Fruit fly (Drosophila melanogaster) whole organism, prepupa: ENCODE measurements around the gene Pdp1.
A peak's percentile ranks its signal among the peaks of the same experiment; 100 is the strongest.

Experiments used
- CG1621 ChIP-seq: fragments of 200-800 bp; sonication (Bioruptor generic); optimal IDR thresholded peaks from 3 replicates; lab custom pipeline; 2018; ENCODE audit warnings: missing biosample characterization, mild to moderate bottlenecking, missing genetic modification characterization
- CG6276 ChIP-seq: fragments of 200-800 bp; sonication (Bioruptor generic); optimal IDR thresholded peaks from 2 replicates; lab custom pipeline; 2017; ENCODE audit warnings: missing biosample characterization, mild to moderate bottlenecking, missing genetic modification characterization
- CG6808 ChIP-seq: fragments of 200-800 bp; sonication (Bioruptor generic); optimal IDR thresholded peaks from 3 replicates; lab custom pipeline; 2017; ENCODE audit warnings: missing biosample characterization, missing genetic modification characterization, mild to moderate bottlenecking, moderate library complexity, missing genetic modification reagents
- Eip78C ChIP-seq: fragments of 200-800 bp; sonication (Bioruptor generic); peaks from one replicate; lab custom pipeline; 2016; ENCODE audit warnings: missing biosample characterization, missing genetic modification characterization
- Hr4 ChIP-seq: fragments of 200-800 bp; sonication (Bioruptor generic); optimal IDR thresholded peaks from 3 replicates; lab custom pipeline; 2016; ENCODE audit warnings: missing biosample characterization, missing genetic modification characterization
- achi ChIP-seq: fragments of 200-800 bp; sonication (Bioruptor generic); optimal IDR thresholded peaks from 3 replicates; lab custom pipeline; 2016; ENCODE audit warnings: missing biosample characterization, missing genetic modification characterization
- dsx ChIP-seq: fragments of 200-800 bp; optimal IDR thresholded peaks from 3 replicates; lab custom pipeline; 2019; ENCODE audit warnings: missing biosample characterization, mild to moderate bottlenecking, missing genetic modification characterization, moderate library complexity; ENCODE audit not compliant: poor library complexity, severe bottlenecking
- fd85E ChIP-seq: fragments of 200-800 bp; sonication (Bioruptor generic); optimal IDR thresholded peaks from 3 replicates; lab custom pipeline; 2016; ENCODE audit warnings: missing biosample characterization, missing genetic modification characterization
- net ChIP-seq: fragments of 200-800 bp; sonication (Bioruptor generic); optimal IDR thresholded peaks from 3 replicates; lab custom pipeline; 2016; ENCODE audit warnings: missing biosample characterization, missing genetic modification characterization
- salr ChIP-seq, 2 experiments: fragments of 200-800 bp; sonication (Bioruptor generic); optimal IDR thresholded peaks; 3 replicates each; lab custom pipeline; 2016 to 2018; ENCODE audit warnings: missing biosample characterization in 2 of 2, missing genetic modification characterization in 2 of 2, mild to moderate bottlenecking in 1 of 2
- ss ChIP-seq, 2 experiments: fragments of 200-800 bp; sonication (Bioruptor generic); optimal IDR thresholded peaks; 2 replicates in 1 of 2; 3 replicates in 1 of 2; lab custom pipeline; 2017 to 2018; ENCODE audit warnings: mild to moderate bottlenecking in 2 of 2, missing biosample characterization in 2 of 2, missing genetic modification characterization in 2 of 2, moderate library complexity in 1 of 2

DNA sequence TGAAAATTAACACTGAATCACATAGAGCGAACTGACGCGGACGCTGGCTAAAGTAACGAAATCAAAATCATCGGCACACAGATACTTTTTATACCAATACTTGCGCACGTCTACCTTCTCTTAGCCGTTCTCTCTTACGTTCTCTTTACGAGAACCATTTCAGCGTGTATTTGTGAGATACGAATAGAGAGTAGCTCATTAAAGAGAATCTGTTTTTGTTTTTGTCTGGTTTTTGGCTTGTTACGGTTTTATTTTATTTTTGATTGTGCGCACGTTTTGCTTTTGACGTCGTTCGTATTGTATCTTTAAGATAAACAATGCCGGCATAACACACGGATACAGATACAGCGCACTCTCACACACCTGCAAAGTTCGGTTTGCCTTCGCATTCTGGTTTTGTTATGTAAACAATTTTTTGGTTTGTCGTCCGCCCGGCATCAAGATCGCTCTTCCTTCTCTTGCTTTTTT lies 61.8 kb downstream of the Pdp1 start:
- TF ChIP-seq Hr4 (GFP tag; lab: Kevin White, UChicago) (no peak), fd85E (GFP tag; lab: Kevin White, UChicago) (no peak), CG1621 (tag; lab: Kevin White, UChicago) (peak; percentile 5), achi (GFP tag; lab: Kevin White, UChicago) (no peak), Eip78C (GFP tag; lab: Kevin White, UChicago) (peak; percentile 24), dsx (peak; percentile 64), net (GFP tag; lab: Kevin White, UChicago) (peak; percentile 29), salr (GFP tag; optimal IDR thresholded peaks at IDR 0.05; lab: Kevin White, UChicago) (no peak), CG6808 (peak; percentile 34), ss (GFP tag; optimal IDR thresholded peaks at IDR 0.05; lab: Kevin White, UChicago) (peak; percentile 10 to 69), CG6276 (peak; percentile 58)
